Fruit fly (Drosophila melanogaster): ENCODE data around the gene CG1136.

DNA sequence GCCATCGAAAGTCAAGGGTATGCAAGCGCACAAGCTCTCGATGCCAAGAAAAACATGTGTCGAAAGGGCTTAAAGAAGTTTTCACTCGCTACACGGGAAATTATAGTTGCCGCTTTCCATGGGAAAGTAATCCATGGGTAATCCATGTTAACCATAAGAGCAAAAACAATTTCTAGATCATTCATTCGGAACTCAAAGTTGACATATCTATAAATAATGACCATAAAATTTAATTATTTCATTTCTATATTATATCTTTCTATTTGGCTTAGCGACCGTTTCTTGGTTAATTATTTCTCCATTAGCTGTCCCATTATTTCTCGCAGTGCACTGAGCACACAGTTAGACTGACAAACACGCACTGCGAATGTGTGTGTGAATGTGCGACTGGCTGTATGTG lies 45.7 kb upstream of the CG1136 start:
- TF ChIP-seq psq (optimal IDR thresholded peaks at IDR 0.05) (no peak), CG8478 (optimal IDR thresholded peaks at IDR 0.05) (no peak), usp (GFP tag; optimal IDR thresholded peaks at IDR 0.05) (no peak), Dll (optimal IDR thresholded peaks at IDR 0.05) (no peak)
